Worm (Caenorhabditis elegans) whole organism, L4 larva: ENCODE data around the gene lin-15A.

Experiments used
- F10B5.3 ChIP-seq: sonication (generic microtip); optimal IDR thresholded peaks from 2 replicates; lab custom pipeline; 2016; ENCODE audit warnings: mild to moderate bottlenecking, missing genetic modification characterization, missing compliant biosample characterization
- F26F4.8 ChIP-seq: fragments of 200-800 bp; sonication (Bioruptor generic); conservative IDR thresholded peaks from 2 replicates; pipeline ENCODE4 v1.3.6; 2022; ENCODE audit warnings: missing genetic modification characterization, missing compliant biosample characterization
- F49E8.2 ChIP-seq: sonication (generic microtip); optimal IDR thresholded peaks from 2 replicates; lab custom pipeline; 2016; ENCODE audit warnings: missing compliant biosample characterization, mild to moderate bottlenecking, missing genetic modification characterization, borderline replicate concordance
- R02D3.7 ChIP-seq: fragments of 150-350 bp; sonication (generic microtip); optimal IDR thresholded peaks from 3 replicates; lab custom pipeline; 2014; ENCODE audit warnings: missing biosample characterization, missing genetic modification characterization
- Y5F2A.4 ChIP-seq: fragments of 200-800 bp; sonication (Bioruptor generic); optimal IDR thresholded peaks from 2 replicates; lab custom pipeline; 2018; ENCODE audit warnings: mild to moderate bottlenecking, missing genetic modification characterization, missing compliant biosample characterization
- Y75B8A.6 ChIP-seq: fragments of 200-800 bp; sonication (Bioruptor generic); IDR thresholded peaks from 2 replicates; pipeline ENCODE4 v1.3.6; 2022; ENCODE audit warnings: missing genetic modification reagents, missing genetic modification characterization, missing compliant biosample characterization
- ZK546.5 ChIP-seq, 2 experiments: sonication (generic microtip); optimal IDR thresholded peaks; 2 replicates each; lab custom pipeline; 2017; ENCODE audit warnings: missing biosample characterization in 2 of 2, missing genetic modification characterization in 2 of 2
- aha-1 ChIP-seq: fragments of 150-350 bp; peaks from one replicate; lab custom pipeline; 2014; ENCODE audit warnings: missing biosample characterization, missing genetic modification characterization
- ceh-28 ChIP-seq: fragments of 150-350 bp; optimal IDR thresholded peaks from 2 replicates; lab custom pipeline; 2014; ENCODE audit warnings: missing biosample characterization, missing genetic modification reagents, missing genetic modification characterization
- ceh-62 ChIP-seq: sonication (generic microtip); optimal IDR thresholded peaks from 2 replicates; lab custom pipeline; 2017; ENCODE audit warnings: missing biosample characterization, missing genetic modification characterization
- ces-1 ChIP-seq: fragments of 150-350 bp; sonication (generic microtip); optimal IDR thresholded peaks from 4 replicates; lab custom pipeline; 2014; ENCODE audit warnings: missing biosample characterization, missing genetic modification reagents, missing genetic modification characterization
- cey-2 ChIP-seq: sonication (generic microtip); optimal IDR thresholded peaks from 3 replicates; lab custom pipeline; 2017; ENCODE audit warnings: missing genetic modification characterization, mild to moderate bottlenecking, missing compliant biosample characterization, antibody characterized with exemption, borderline replicate concordance; ENCODE audit not compliant: insufficient read depth
- daf-12 ChIP-seq: fragments of 150-350 bp; optimal IDR thresholded peaks from 2 replicates; lab custom pipeline; 2014; ENCODE audit warnings: missing biosample characterization, missing genetic modification reagents, missing genetic modification characterization
- daf-19 ChIP-seq: fragments of 200-800 bp; sonication (Bioruptor generic); conservative IDR thresholded peaks from 2 replicates; pipeline ENCODE4 v1.3.6; 2022; ENCODE audit warnings: missing genetic modification characterization, missing compliant biosample characterization
- daf-8 ChIP-seq: fragments of 200-800 bp; sonication (Bioruptor generic); IDR thresholded peaks from 2 replicates; pipeline ENCODE4 v1.3.6; 2022; ENCODE audit warnings: missing genetic modification characterization, missing compliant biosample characterization
- dmd-6 ChIP-seq: fragments of 200-800 bp; sonication (Bioruptor generic); IDR thresholded peaks from 2 replicates; pipeline ENCODE4 v1.3.6; 2022; ENCODE audit warnings: missing genetic modification reagents, missing genetic modification characterization, missing compliant biosample characterization
- dmd-8 ChIP-seq: fragments of 200-800 bp; sonication (Bioruptor generic); IDR thresholded peaks from 2 replicates; pipeline ENCODE4 v1.3.6; 2022; ENCODE audit warnings: missing genetic modification characterization, missing compliant biosample characterization
- dve-1 ChIP-seq: sonication (generic microtip); optimal IDR thresholded peaks from 2 replicates; lab custom pipeline; 2017; ENCODE audit warnings: antibody characterized with exemption, mild to moderate bottlenecking, missing genetic modification characterization, missing compliant biosample characterization; ENCODE audit not compliant: insufficient read depth
- egl-27 ChIP-seq: sonication (generic microtip); optimal IDR thresholded peaks from 3 replicates; lab custom pipeline; 2017; ENCODE audit warnings: missing biosample characterization, missing genetic modification reagents, missing genetic modification characterization
- egl-43 ChIP-seq: fragments of 200-800 bp; sonication (Bioruptor generic); IDR thresholded peaks from 2 replicates; pipeline ENCODE4 v1.3.6; 2022; ENCODE audit warnings: missing genetic modification reagents, missing genetic modification characterization, missing compliant biosample characterization
- gei-8 ChIP-seq: fragments of 200-800 bp; sonication (Bioruptor generic); optimal IDR thresholded peaks from 2 replicates; lab custom pipeline; 2018; ENCODE audit warnings: mild to moderate bottlenecking, missing genetic modification characterization, missing compliant biosample characterization
- hif-1 ChIP-seq, 2 experiments: sonication (generic microtip); optimal IDR thresholded peaks; 2 replicates each; lab custom pipeline; 2016 to 2017; ENCODE audit warnings: missing compliant biosample characterization in 2 of 2, missing genetic modification characterization in 2 of 2, missing genetic modification reagents in 2 of 2, missing genotype in 2 of 2, mild to moderate bottlenecking in 1 of 2
- hlh-30 ChIP-seq: sonication (generic microtip); optimal IDR thresholded peaks from 2 replicates; lab custom pipeline; 2017; ENCODE audit warnings: antibody characterized with exemption, mild to moderate bottlenecking, missing genetic modification characterization, missing compliant biosample characterization; ENCODE audit not compliant: insufficient read depth
- jun-1 ChIP-seq: fragments of 150-350 bp; optimal IDR thresholded peaks from 2 replicates; lab custom pipeline; 2014; ENCODE audit warnings: missing biosample characterization, missing genetic modification reagents, missing genetic modification characterization
- lin-15B ChIP-seq: fragments of 150-350 bp; sonication (generic microtip); optimal IDR thresholded peaks from 3 replicates; lab custom pipeline; 2014; ENCODE audit warnings: missing biosample characterization, missing genetic modification characterization
- lsy-2 ChIP-seq, 2 experiments: fragments of 150-350 bp in 1 of 2; sonication (generic microtip) in 1 of 2; optimal IDR thresholded peaks; 2 replicates each; lab custom pipeline; 2014 to 2017; ENCODE audit warnings: missing biosample characterization in 2 of 2, missing genetic modification characterization in 2 of 2
- mdl-1 ChIP-seq, 2 experiments: fragments of 150-350 bp in 1 of 2; sonication (generic microtip) in 1 of 2; optimal IDR thresholded peaks; 2 replicates each; lab custom pipeline; 2014 to 2017; ENCODE audit warnings: missing biosample characterization in 2 of 2, missing genetic modification characterization in 2 of 2
- mep-1 ChIP-seq: fragments of 150-350 bp; sonication (generic microtip); optimal IDR thresholded peaks from 3 replicates; lab custom pipeline; 2014; ENCODE audit warnings: missing biosample characterization, missing genetic modification characterization
- mes-2 ChIP-seq: sonication (generic microtip); optimal IDR thresholded peaks from 2 replicates; lab custom pipeline; 2016; ENCODE audit warnings: missing genotype, mild to moderate bottlenecking, missing genetic modification characterization, missing compliant biosample characterization; ENCODE audit not compliant: poor library complexity, severe bottlenecking
- mxl-3 ChIP-seq: fragments of 200-800 bp; sonication (Bioruptor generic); optimal IDR thresholded peaks from 2 replicates; lab custom pipeline; 2018; ENCODE audit warnings: mild to moderate bottlenecking, missing genetic modification characterization, missing compliant biosample characterization
- nhr-111 ChIP-seq: fragments of 200-800 bp; sonication (Bioruptor generic); optimal IDR thresholded peaks from 2 replicates; lab custom pipeline; 2018; ENCODE audit warnings: mild to moderate bottlenecking, missing genetic modification characterization, missing compliant biosample characterization
- nhr-28 ChIP-seq: fragments of 150-350 bp; optimal IDR thresholded peaks from 2 replicates; lab custom pipeline; 2014; ENCODE audit warnings: missing biosample characterization, missing genetic modification characterization
- nhr-41 ChIP-seq: fragments of 200-800 bp; sonication (Bioruptor generic); IDR thresholded peaks from 2 replicates; pipeline ENCODE4 v1.3.6; 2022; ENCODE audit warnings: missing genetic modification reagents, missing genetic modification characterization, missing compliant biosample characterization
- nhr-77 ChIP-seq: fragments of 150-350 bp; optimal IDR thresholded peaks from 2 replicates; lab custom pipeline; 2014; ENCODE audit warnings: missing biosample characterization, missing genetic modification characterization
- pha-4 ChIP-seq, 2 experiments: fragments of 150-350 bp in 1 of 2; fragments of 200-800 bp in 1 of 2; sonication (Bioruptor generic) in 1 of 2; IDR thresholded peaks in 1 of 2; optimal IDR thresholded peaks in 1 of 2; 2 replicates each; pipeline versions ENCODE4 v1.3.6 to Lab custom; 2014 to 2022; ENCODE audit warnings: missing genetic modification characterization in 2 of 2, missing genetic modification reagents in 2 of 2, missing biosample characterization in 1 of 2, missing compliant biosample characterization in 1 of 2
- php-3 ChIP-seq: fragments of 200-800 bp; sonication (Bioruptor generic); IDR thresholded peaks from 2 replicates; pipeline ENCODE4 v1.3.6; 2022; ENCODE audit warnings: missing genetic modification reagents, missing genetic modification characterization, missing compliant biosample characterization
- pqm-1 ChIP-seq: sonication (generic microtip); optimal IDR thresholded peaks from 2 replicates; lab custom pipeline; 2017; ENCODE audit warnings: missing biosample characterization, missing genetic modification characterization
- saeg-2 ChIP-seq: fragments of 200-800 bp; sonication (Bioruptor generic); IDR thresholded peaks from 2 replicates; pipeline ENCODE4 v1.3.6; 2022; ENCODE audit warnings: missing genetic modification reagents, missing genetic modification characterization, missing compliant biosample characterization
- set-16 ChIP-seq: fragments of 200-800 bp; sonication (Bioruptor generic); IDR thresholded peaks from 2 replicates; pipeline ENCODE4 v1.3.6; 2022; ENCODE audit warnings: missing genetic modification reagents, missing genetic modification characterization, missing compliant biosample characterization
- skn-1 ChIP-seq: fragments of 150-350 bp; optimal IDR thresholded peaks from 2 replicates; lab custom pipeline; 2014; ENCODE audit warnings: missing biosample characterization, missing genetic modification characterization
- snpc-1.2 ChIP-seq: fragments of 200-800 bp; sonication (Bioruptor generic); IDR thresholded peaks from 2 replicates; pipeline ENCODE4 v1.3.6; 2022; ENCODE audit warnings: missing genetic modification reagents, missing genetic modification characterization, missing compliant biosample characterization
- tag-97 ChIP-seq: fragments of 200-800 bp; sonication (Bioruptor generic); IDR thresholded peaks from 2 replicates; pipeline ENCODE4 v1.3.6; 2022; ENCODE audit warnings: missing genetic modification characterization, missing compliant biosample characterization
- unc-62 ChIP-seq, 3 experiments: fragments of 150-350 bp in 1 of 3; sonication (generic microtip); optimal IDR thresholded peaks in 2 of 3; peaks in 1 of 3; 1 replicate in 1 of 3; 2 replicates in 2 of 3; lab custom pipeline; 2014 to 2017; ENCODE audit warnings: missing biosample characterization in 3 of 3, missing genetic modification characterization in 3 of 3, missing genetic modification reagents in 3 of 3, missing genotype in 1 of 3
- zag-1 ChIP-seq: fragments of 150-350 bp; optimal IDR thresholded peaks from 2 replicates; lab custom pipeline; 2014; ENCODE audit warnings: missing biosample characterization, missing genetic modification characterization
- zfp-2 ChIP-seq: sonication (generic microtip); optimal IDR thresholded peaks from 2 replicates; lab custom pipeline; 2016; ENCODE audit warnings: mild to moderate bottlenecking, missing genetic modification characterization, missing compliant biosample characterization
- zfp-3 ChIP-seq: fragments of 200-800 bp; sonication (Bioruptor generic); conservative IDR thresholded peaks from 2 replicates; pipeline ENCODE4 v1.3.6; 2022; ENCODE audit warnings: missing genetic modification reagents, missing genetic modification characterization, missing compliant biosample characterization
- zip-2 ChIP-seq: fragments of 150-350 bp; optimal IDR thresholded peaks from 2 replicates; lab custom pipeline; 2014; ENCODE audit warnings: missing biosample characterization, missing genetic modification characterization

Gene lin-15A

ce11 chrX:15706108-15706676 is 25.6 kb upstream of the lin-15A start (continued):
- TF ChIP-seq daf-8 (GFP tag; lab: Robert Waterston, UW) (no peak), zfp-3 (GFP tag; lab: Robert Waterston, UW) (no peak), gei-8 (GFP tag; lab: Kevin White, UChicago) (peak; percentile 59), nhr-28 (peak; percentile 57), dve-1 (tag; lab: Kevin White, UChicago) (peak; percentile 20), snpc-1.2 (GFP tag; lab: Robert Waterston, UW) (no peak), ces-1 (GFP tag; lab: Kevin White, UChicago) (no peak), mep-1 (peak; percentile 25), aha-1 (tag; lab: Kevin White, UChicago) (peak; percentile 50), mxl-3 (GFP tag; lab: Kevin White, UChicago) (peak; percentile 60), F10B5.3 (tag; lab: Kevin White, UChicago) (no peak), saeg-2 (GFP tag; lab: Robert Waterston, UW) (no peak), nhr-41 (GFP tag; lab: Robert Waterston, UW) (no peak), zag-1 (tag; lab: Kevin White, UChicago) (no peak), php-3 (GFP tag; lab: Robert Waterston, UW) (no peak), hif-1 (tag; optimal IDR thresholded peaks at IDR 0.05; lab: Kevin White, UChicago) (no peak), dmd-6 (GFP tag; lab: Robert Waterston, UW) (peak; percentile 63), zfp-2 (no peak), F26F4.8 (GFP tag; lab: Robert Waterston, UW) (no peak), egl-43 (GFP tag; lab: Robert Waterston, UW) (no peak), egl-27 (tag; lab: Kevin White, UChicago) (no peak), cey-2 (tag; lab: Kevin White, UChicago) (peak; percentile 25), hlh-30 (tag; lab: Kevin White, UChicago) (peak; percentile 78), ZK546.5 (tag; optimal IDR thresholded peaks at IDR 0.05; lab: Kevin White, UChicago) (no peak), lsy-2 (tag; optimal IDR thresholded peaks at IDR 0.05; lab: Kevin White, UChicago) (peak in 1 of 2 experiments; percentile 18), ceh-62 (tag; lab: Kevin White, UChicago) (no peak), F49E8.2 (tag; lab: Kevin White, UChicago) (no peak), unc-62 (GFP tag; optimal IDR thresholded peaks at IDR 0.05 in 1 of 2; lab: Kevin White, UChicago) (no peak), unc-62 (tag; optimal IDR thresholded peaks at IDR 0.05; lab: Kevin White, UChicago) (no peak), dmd-8 (GFP tag; lab: Robert Waterston, UW) (no peak), Y5F2A.4 (GFP tag; lab: Kevin White, UChicago) (no peak), R02D3.7 (tag; lab: Kevin White, UChicago) (no peak), daf-19 (GFP tag; lab: Robert Waterston, UW) (no peak), lin-15B (tag; lab: Kevin White, UChicago) (no peak)

- TF ChIP-seq hif-1 (tag; optimal IDR thresholded peaks at IDR 0.05; lab: Kevin White, UChicago) (peak in 1 of 2 experiments; percentile 77), tag-97 (GFP tag; lab: Robert Waterston, UW) (no peak), jun-1 (tag; lab: Kevin White, UChicago) (peak; percentile 63), saeg-2 (GFP tag; lab: Robert Waterston, UW) (0 out of 2 replicates have a peak, but pooled peaks have one; percentile 52), nhr-111 (no peak), mep-1 (peak; percentile 88), daf-12 (tag; lab: Kevin White, UChicago) (no peak), pha-4 (GFP tag; IDR thresholded peaks at IDR 0.05; lab: Robert Waterston, UW) (peak; percentile 83), pha-4 (tag; optimal IDR thresholded peaks at IDR 0.05; lab: Kevin White, UChicago) (peak; percentile 3), ceh-28 (peak; percentile 59), egl-27 (tag; lab: Kevin White, UChicago) (no peak), Y75B8A.6 (GFP tag; lab: Robert Waterston, UW) (no peak), zip-2 (tag; lab: Kevin White, UChicago) (no peak), skn-1 (tag; lab: Kevin White, UChicago) (no peak), pqm-1 (tag; lab: Kevin White, UChicago) (no peak), nhr-77 (peak; percentile 50), mes-2 (peak; percentile 55), mdl-1 (tag; optimal IDR thresholded peaks at IDR 0.05; lab: Kevin White, UChicago) (peak; percentile 67 to 95), set-16 (GFP tag; lab: Robert Waterston, UW) (peak; percentile 92), gei-8 (GFP tag; lab: Kevin White, UChicago) (peak; percentile 54)
Measured at ce11 chrX:15707366-15707892, 24.3 kb upstream of the lin-15A start.
